Worm (Caenorhabditis elegans) whole organism, L4 larva: ENCODE data around the gene fem-3.

Source experiments
- ceh-20 ChIP-seq: fragments of 200-800 bp; sonication (Bioruptor generic); IDR thresholded peaks from 2 replicates; pipeline ENCODE4 v1.3.6; 2022; ENCODE audit warnings: missing genetic modification reagents, missing genetic modification characterization, missing compliant biosample characterization
- lin-15B ChIP-seq: fragments of 150-350 bp; sonication (generic microtip); optimal IDR thresholded peaks from 3 replicates; lab custom pipeline; 2014; ENCODE audit warnings: missing biosample characterization, missing genetic modification characterization
- nhr-11 ChIP-seq: fragments of 150-350 bp; optimal IDR thresholded peaks from 2 replicates; lab custom pipeline; 2014; ENCODE audit warnings: missing biosample characterization, missing genetic modification characterization
- nhr-28 ChIP-seq: fragments of 150-350 bp; optimal IDR thresholded peaks from 2 replicates; lab custom pipeline; 2014; ENCODE audit warnings: missing biosample characterization, missing genetic modification characterization
- pqm-1 ChIP-seq: sonication (generic microtip); optimal IDR thresholded peaks from 2 replicates; lab custom pipeline; 2017; ENCODE audit warnings: missing biosample characterization, missing genetic modification characterization
- saeg-2 ChIP-seq: fragments of 200-800 bp; sonication (Bioruptor generic); IDR thresholded peaks from 2 replicates; pipeline ENCODE4 v1.3.6; 2022; ENCODE audit warnings: missing genetic modification reagents, missing genetic modification characterization, missing compliant biosample characterization
- snpc-4 ChIP-seq: fragments of 150-350 bp; optimal IDR thresholded peaks from 2 replicates; lab custom pipeline; 2014; ENCODE audit warnings: missing biosample characterization, missing genetic modification characterization
- zag-1 ChIP-seq: fragments of 150-350 bp; optimal IDR thresholded peaks from 2 replicates; lab custom pipeline; 2014; ENCODE audit warnings: missing biosample characterization, missing genetic modification characterization

ce11 chrIV:9116452-9116851, 11.7 kb downstream of the fem-3 start:
- TF ChIP-seq lin-15B (tag; lab: Kevin White, UChicago) (no peak), saeg-2 (GFP tag; lab: Robert Waterston, UW) (no peak), nhr-11 (tag; lab: Kevin White, UChicago) (no peak), ceh-20 (GFP tag; lab: Robert Waterston, UW) (no peak), zag-1 (tag; lab: Kevin White, UChicago) (no peak), snpc-4 (tag; lab: Kevin White, UChicago) (no peak), nhr-28 (tag; lab: Kevin White, UChicago) (peak; percentile 80), pqm-1 (tag; lab: Kevin White, UChicago) (peak; percentile 73)
